Fruit fly (Drosophila melanogaster): ENCODE data around the gene Syp.
A peak's percentile ranks its signal among the peaks of the same experiment; 100 is the strongest.

Syp gene

dm6 chr3R:20784436-20785368, 28.2 kb downstream of the Syp start (continued):
- TF ChIP-seq CG32006 (GFP tag; optimal IDR thresholded peaks at IDR 0.05), result peak; percentile 25
- TF ChIP-seq Met (GFP tag; optimal IDR thresholded peaks at IDR 0.05), result peak; percentile 26
- TF ChIP-seq salr (GFP tag; optimal IDR thresholded peaks at IDR 0.05), result peak; percentile 40 to 56
- peak; percentile 63 for TF ChIP-seq Gug (GFP tag; IDR thresholded peaks at IDR 0.05)
- TF ChIP-seq eg (GFP tag; IDR thresholded peaks at IDR 0.05), result peak; percentile 75; the same call in 2 of the 3 replicates
- peak; percentile 38 to 74 for TF ChIP-seq ss (GFP tag; optimal IDR thresholded peaks at IDR 0.05)
- TF ChIP-seq fkh (GFP tag; optimal IDR thresholded peaks at IDR 0.05), result no peak
- no peak for TF ChIP-seq Hr39 (GFP tag; optimal IDR thresholded peaks at IDR 0.05)
- TF ChIP-seq acj6 (GFP tag; optimal IDR thresholded peaks at IDR 0.05), result no peak
- no peak for TF ChIP-seq fd85E (GFP tag; optimal IDR thresholded peaks at IDR 0.05)
- peak; percentile 40 for TF ChIP-seq CG7368 (GFP tag; optimal IDR thresholded peaks at IDR 0.05)
- TF ChIP-seq Hr4 (GFP tag; optimal IDR thresholded peaks at IDR 0.05), result no peak
- TF ChIP-seq OdsH (GFP tag; optimal IDR thresholded peaks at IDR 0.05), result no peak
- no peak for TF ChIP-seq esn (GFP tag; optimal IDR thresholded peaks at IDR 0.05)
- peak; percentile 14 for TF ChIP-seq CG6808 (GFP tag; optimal IDR thresholded peaks at IDR 0.05)
- TF ChIP-seq Ets21C (GFP tag; optimal IDR thresholded peaks at IDR 0.05), result no peak
- no peak for TF ChIP-seq CG6792 (GFP tag; optimal IDR thresholded peaks at IDR 0.05)

DNA sequence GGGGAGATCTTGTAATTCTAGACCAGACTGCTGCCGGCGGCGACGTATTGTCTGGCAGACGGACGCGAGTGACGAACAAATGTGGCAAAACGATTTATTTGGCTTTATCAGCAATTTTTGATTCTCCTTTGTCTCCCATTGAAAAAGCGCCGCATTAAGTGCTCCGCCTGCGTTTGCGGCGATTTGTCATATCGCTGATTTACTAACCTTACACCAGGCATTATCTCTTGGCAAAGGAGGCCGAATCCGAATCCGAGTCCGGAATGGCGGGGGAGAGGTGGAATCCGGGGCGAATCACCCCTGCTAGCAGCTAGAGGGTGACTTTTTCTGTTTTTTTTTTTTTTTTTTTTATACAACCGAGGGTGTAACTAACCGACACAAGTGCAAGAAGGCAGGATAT, 32.0 kb downstream of the Syp start:
- TF ChIP-seq CG8119 (GFP tag; IDR thresholded peaks at IDR 0.05), result 0 out of 3 replicates have a peak, but pooled peaks have one; percentile 21
- TF ChIP-seq CG8319 (GFP tag; optimal IDR thresholded peaks at IDR 0.05), result no peak
- no peak for TF ChIP-seq CG3032 (tag; optimal IDR thresholded peaks at IDR 0.05)
- peak; percentile 98 for TF ChIP-seq svp (GFP tag)
- peak; percentile 53 for TF ChIP-seq Sox14 (GFP tag; optimal IDR thresholded peaks at IDR 0.05)
- peak; percentile 29 for TF ChIP-seq Eip93F (GFP tag; optimal IDR thresholded peaks at IDR 0.05)
- TF ChIP-seq Sox15 (GFP tag; optimal IDR thresholded peaks at IDR 0.05), result no peak

- TF ChIP-seq CG6276 (GFP tag; optimal IDR thresholded peaks at IDR 0.05), result peak; percentile 53
- TF ChIP-seq ss (GFP tag; optimal IDR thresholded peaks at IDR 0.05), result no peak
- TF ChIP-seq Lpt (GFP tag; optimal IDR thresholded peaks at IDR 0.05), result peak; percentile 44
- no peak for TF ChIP-seq acj6 (GFP tag; optimal IDR thresholded peaks at IDR 0.05)
- no peak for TF ChIP-seq topi (GFP tag; optimal IDR thresholded peaks at IDR 0.05)
- TF ChIP-seq Sox102F (GFP tag; optimal IDR thresholded peaks at IDR 0.05), result no peak
- TF ChIP-seq CG15336 (GFP tag; IDR thresholded peaks at IDR 0.05), result peak; percentile 77
- no peak for TF ChIP-seq CG11902 (GFP tag; optimal IDR thresholded peaks at IDR 0.05)
- peak; percentile 36 for TF ChIP-seq svp (GFP tag)
- peak; percentile 62; the same call in 1 of the 3 replicates for TF ChIP-seq CG8119 (GFP tag; IDR thresholded peaks at IDR 0.05)
- no peak for TF ChIP-seq esn (GFP tag; optimal IDR thresholded peaks at IDR 0.05)
- peak; percentile 45 for TF ChIP-seq vri (GFP tag; optimal IDR thresholded peaks at IDR 0.05)
- TF ChIP-seq CG6163 (GFP tag; IDR thresholded peaks at IDR 0.05), result peak; percentile 43; the same call in 1 of the 3 replicates
These were observed 33.9 kb downstream of the Syp start for dm6 chr3R:20790437-20790836.

DNA sequence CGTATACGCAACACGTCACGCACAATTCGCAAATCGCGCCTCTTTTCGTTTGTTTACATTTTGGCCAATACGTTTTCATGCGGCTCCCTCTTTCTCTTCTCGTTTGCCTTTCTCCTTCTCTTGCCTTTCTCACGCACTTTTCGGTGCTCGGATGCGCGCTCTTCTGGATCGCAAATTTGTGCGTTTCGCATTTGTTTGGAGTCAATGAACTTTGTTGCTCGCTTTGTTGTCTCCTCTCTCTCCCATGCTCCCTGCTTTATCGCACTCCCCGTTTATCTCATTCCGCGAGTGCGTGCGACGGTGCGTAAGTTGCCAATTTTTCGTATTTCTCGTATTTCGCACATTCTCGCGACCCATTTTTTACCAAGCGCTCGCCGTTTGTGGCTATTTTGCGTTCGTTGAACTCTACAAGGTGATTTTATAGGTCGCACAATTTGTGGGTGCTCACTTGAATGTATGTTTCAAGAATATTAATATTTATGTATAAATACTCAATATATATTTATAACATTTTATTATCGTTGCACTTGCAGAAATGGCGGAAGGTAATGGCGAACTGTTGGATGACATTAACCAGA, 34.8 kb downstream of the Syp start:
- TF ChIP-seq pdm3 (GFP tag; optimal IDR thresholded peaks at IDR 0.05), result no peak
- TF ChIP-seq CG6163 (GFP tag; IDR thresholded peaks at IDR 0.05), result 0 out of 3 replicates have a peak, but pooled peaks have one; percentile 29
- peak; percentile 57 for TF ChIP-seq svp (GFP tag)
